Worm (Caenorhabditis elegans) whole organism, L4 larva: ENCODE data around the gene chil-16.

ENCODE experiments used
- ZK337.2 ChIP-seq: fragments of 200-800 bp; sonication (Bioruptor generic); IDR thresholded peaks from 2 replicates; pipeline ENCODE4 v1.3.6; 2022; ENCODE audit warnings: missing genetic modification reagents, missing genetic modification characterization, missing compliant biosample characterization
- aly-2 ChIP-seq: sonication (generic microtip); optimal IDR thresholded peaks from 2 replicates; lab custom pipeline; 2018; ENCODE audit warnings: missing biosample characterization, missing genetic modification characterization
- ama-1 ChIP-seq: fragments of 150-350 bp; optimal IDR thresholded peaks from 2 replicates; lab custom pipeline; 2014; ENCODE audit warnings: inconsistent platforms, mixed read lengths
- cey-2 ChIP-seq: sonication (generic microtip); optimal IDR thresholded peaks from 3 replicates; lab custom pipeline; 2017; ENCODE audit warnings: missing genetic modification characterization, mild to moderate bottlenecking, missing compliant biosample characterization, antibody characterized with exemption, borderline replicate concordance; ENCODE audit not compliant: insufficient read depth
- egl-27 ChIP-seq: sonication (generic microtip); optimal IDR thresholded peaks from 3 replicates; lab custom pipeline; 2017; ENCODE audit warnings: missing biosample characterization, missing genetic modification reagents, missing genetic modification characterization
- lin-15B ChIP-seq: fragments of 150-350 bp; sonication (generic microtip); optimal IDR thresholded peaks from 3 replicates; lab custom pipeline; 2014; ENCODE audit warnings: missing biosample characterization, missing genetic modification characterization
- nhr-10 ChIP-seq: fragments of 150-350 bp; optimal IDR thresholded peaks from 2 replicates; lab custom pipeline; 2014; ENCODE audit warnings: missing biosample characterization, missing genetic modification characterization
- pqm-1 ChIP-seq: sonication (generic microtip); optimal IDR thresholded peaks from 2 replicates; lab custom pipeline; 2017; ENCODE audit warnings: missing biosample characterization, missing genetic modification characterization
- saeg-2 ChIP-seq: fragments of 200-800 bp; sonication (Bioruptor generic); IDR thresholded peaks from 2 replicates; pipeline ENCODE4 v1.3.6; 2022; ENCODE audit warnings: missing genetic modification reagents, missing genetic modification characterization, missing compliant biosample characterization
- snpc-4 ChIP-seq: fragments of 150-350 bp; optimal IDR thresholded peaks from 2 replicates; lab custom pipeline; 2014; ENCODE audit warnings: missing biosample characterization, missing genetic modification characterization
- unc-130 ChIP-seq: sonication (generic microtip); optimal IDR thresholded peaks from 2 replicates; lab custom pipeline; 2016; ENCODE audit warnings: missing genetic modification reagents, missing genetic modification characterization, missing compliant biosample characterization
- unc-62 ChIP-seq, 3 experiments: fragments of 150-350 bp in 1 of 3; sonication (generic microtip); optimal IDR thresholded peaks in 2 of 3; peaks in 1 of 3; 1 replicate in 1 of 3; 2 replicates in 2 of 3; lab custom pipeline; 2014 to 2017; ENCODE audit warnings: missing biosample characterization in 3 of 3, missing genetic modification characterization in 3 of 3, missing genetic modification reagents in 3 of 3, missing genotype in 1 of 3
- ztf-11 ChIP-seq: fragments of 150-350 bp; optimal IDR thresholded peaks from 2 replicates; lab custom pipeline; 2014; ENCODE audit warnings: missing biosample characterization, missing genetic modification characterization

- no peak for TF ChIP-seq unc-62 (GFP tag; optimal IDR thresholded peaks at IDR 0.05 in 1 of 2; lab: Kevin White, UChicago)
- TF ChIP-seq unc-62 (tag; optimal IDR thresholded peaks at IDR 0.05; lab: Kevin White, UChicago) = no peak
- TF ChIP-seq egl-27 = no peak
- TF ChIP-seq ama-1 = no peak
- no peak for TF ChIP-seq aly-2 (tag; lab: Kevin White, UChicago)
- TF ChIP-seq lin-15B (tag; lab: Kevin White, UChicago) = no peak
- no peak for TF ChIP-seq nhr-10 (tag; lab: Kevin White, UChicago)
- TF ChIP-seq snpc-4 (tag; lab: Kevin White, UChicago) = no peak
- TF ChIP-seq ztf-11 = no peak
- no peak for TF ChIP-seq pqm-1 (tag; lab: Kevin White, UChicago)
- TF ChIP-seq unc-130 (GFP tag; lab: Kevin White, UChicago) = no peak
- no peak for TF ChIP-seq saeg-2 (GFP tag; lab: Robert Waterston, UW)
- TF ChIP-seq cey-2 = no peak
- TF ChIP-seq ZK337.2 = no peak
Observed at ce11 chrII:9421969-9422368, 19.8 kb downstream of the chil-16 start, which contains the start of gene M176.11.
